Worm (Caenorhabditis elegans): ENCODE measurements around the gene him-3.

Gene him-3

ce11 chrIV:6946832-6947231, 30.5 kb upstream of the him-3 start:
- peak; percentile 48 for TF ChIP-seq F13H6.1 (tag; optimal IDR thresholded peaks at IDR 0.05)
- TF ChIP-seq nhr-10 (tag; optimal IDR thresholded peaks at IDR 0.05), result no peak
- TF ChIP-seq crh-2 (tag; optimal IDR thresholded peaks at IDR 0.05), result no peak
- TF ChIP-seq snpc-4 (tag; optimal IDR thresholded peaks at IDR 0.05), result no peak
- TF ChIP-seq ztf-1 (GFP tag; conservative IDR thresholded peaks at IDR 0.05), result no peak
- TF ChIP-seq alr-1 (tag; optimal IDR thresholded peaks at IDR 0.05), result no peak
- no peak for TF ChIP-seq mbf-1 (tag; optimal IDR thresholded peaks at IDR 0.05)
- TF ChIP-seq sma-9 (GFP tag; optimal IDR thresholded peaks at IDR 0.05), result peak; percentile 18
- TF ChIP-seq sma-9 (tag; optimal IDR thresholded peaks at IDR 0.05), result no peak
- TF ChIP-seq peb-1 (tag; optimal IDR thresholded peaks at IDR 0.05), result no peak
- no peak for TF ChIP-seq unc-62 (GFP tag; optimal IDR thresholded peaks at IDR 0.05)
- TF ChIP-seq lsy-2 (tag; optimal IDR thresholded peaks at IDR 0.05), result peak in 1 of 2 experiments; percentile 21

ce11 chrIV:6951259-6951658, 26.0 kb upstream of the him-3 start:
- TF ChIP-seq nhr-129 (tag; optimal IDR thresholded peaks at IDR 0.05), result no peak
- TF ChIP-seq R02D3.7 (tag; optimal IDR thresholded peaks at IDR 0.05), result no peak
- TF ChIP-seq nhr-6 (tag; optimal IDR thresholded peaks at IDR 0.05), result no peak
- no peak for TF ChIP-seq lin-39 (tag; optimal IDR thresholded peaks at IDR 0.05)
- TF ChIP-seq unc-39 (tag; optimal IDR thresholded peaks at IDR 0.05), result no peak
- TF ChIP-seq alr-1 (tag; optimal IDR thresholded peaks at IDR 0.05), result no peak
- no peak for TF ChIP-seq peb-1 (tag; optimal IDR thresholded peaks at IDR 0.05)
- TF ChIP-seq sma-3 (GFP tag; optimal IDR thresholded peaks at IDR 0.05), result no peak

- TF ChIP-seq ceh-82 (tag; optimal IDR thresholded peaks at IDR 0.05) (no peak), lin-39 (tag; optimal IDR thresholded peaks at IDR 0.05) (no peak), nhr-129 (tag; optimal IDR thresholded peaks at IDR 0.05) (no peak), sma-9 (GFP tag; optimal IDR thresholded peaks at IDR 0.05) (peak; percentile 45), sma-9 (tag; optimal IDR thresholded peaks at IDR 0.05) (no peak), Y55F3AM.14 (GFP tag; optimal IDR thresholded peaks at IDR 0.05) (no peak), F13H6.1 (tag; optimal IDR thresholded peaks at IDR 0.05) (peak; percentile 15), aly-2 (tag; optimal IDR thresholded peaks at IDR 0.05) (no peak), ceh-16 (tag; optimal IDR thresholded peaks at IDR 0.05) (no peak), mdl-1 (tag; optimal IDR thresholded peaks at IDR 0.05) (no peak), mbf-1 (tag; optimal IDR thresholded peaks at IDR 0.05) (no peak), alr-1 (tag; optimal IDR thresholded peaks at IDR 0.05) (no peak), egl-27 (tag; optimal IDR thresholded peaks at IDR 0.05) (no peak), lin-13 (GFP tag; optimal IDR thresholded peaks at IDR 0.05) (no peak), C34F6.9 (tag; optimal IDR thresholded peaks at IDR 0.05) (peak; percentile 27), lsy-2 (tag; optimal IDR thresholded peaks at IDR 0.05) (peak in 1 of 2 experiments; percentile 37), gmeb-1 (tag; optimal IDR thresholded peaks at IDR 0.05) (no peak), R02D3.7 (tag; optimal IDR thresholded peaks at IDR 0.05) (no peak), zag-1 (tag; optimal IDR thresholded peaks at IDR 0.05) (no peak), nhr-10 (tag; optimal IDR thresholded peaks at IDR 0.05) (no peak), dmd-4 (tag; optimal IDR thresholded peaks at IDR 0.05) (no peak), ztf-4 (tag; optimal IDR thresholded peaks at IDR 0.05) (no peak), nhr-11 (tag; optimal IDR thresholded peaks at IDR 0.05) (no peak), unc-55 (GFP tag; optimal IDR thresholded peaks at IDR 0.05) (peak; percentile 88), unc-39 (tag; optimal IDR thresholded peaks at IDR 0.05) (no peak), ztf-11 (tag; optimal IDR thresholded peaks at IDR 0.05) (no peak), fos-1 (tag; optimal IDR thresholded peaks at IDR 0.05) (no peak)
Observed at ce11 chrIV:6954682-6955081, 22.6 kb upstream of the him-3 start.

ce11 chrIV:6956668-6957067, 20.6 kb upstream of the him-3 start:
- TF ChIP-seq peb-1 (tag; optimal IDR thresholded peaks at IDR 0.05) (no peak), nhr-11 (tag; optimal IDR thresholded peaks at IDR 0.05) (no peak), mdl-1 (tag; optimal IDR thresholded peaks at IDR 0.05) (peak in 1 of 2 experiments; percentile 50), elt-1 (tag; optimal IDR thresholded peaks at IDR 0.05) (no peak), ceh-16 (tag; optimal IDR thresholded peaks at IDR 0.05) (no peak), crh-2 (tag; optimal IDR thresholded peaks at IDR 0.05) (peak; percentile 7), skn-1 (tag; optimal IDR thresholded peaks at IDR 0.05) (no peak), nhr-21 (tag; optimal IDR thresholded peaks at IDR 0.05) (no peak), nhr-12 (tag; optimal IDR thresholded peaks at IDR 0.05) (no peak), zag-1 (tag; optimal IDR thresholded peaks at IDR 0.05) (peak; percentile 27), mbf-1 (tag; optimal IDR thresholded peaks at IDR 0.05) (no peak), nhr-23 (tag; optimal IDR thresholded peaks at IDR 0.05) (no peak), blmp-1 (tag; optimal IDR thresholded peaks at IDR 0.05; ENCODE audit: insufficient read depth) (no peak), aly-2 (tag; optimal IDR thresholded peaks at IDR 0.05) (no peak), sma-3 (GFP tag; optimal IDR thresholded peaks at IDR 0.05) (no peak), sma-9 (GFP tag; optimal IDR thresholded peaks at IDR 0.05) (peak; percentile 28), sma-9 (tag; optimal IDR thresholded peaks at IDR 0.05) (no peak), C34F6.9 (tag; optimal IDR thresholded peaks at IDR 0.05) (peak; percentile 63), lin-39 (tag; optimal IDR thresholded peaks at IDR 0.05) (no peak), ztf-11 (tag; optimal IDR thresholded peaks at IDR 0.05) (no peak), nhr-129 (tag; optimal IDR thresholded peaks at IDR 0.05) (peak; percentile 9), lsy-2 (tag; optimal IDR thresholded peaks at IDR 0.05) (peak in 1 of 2 experiments; percentile 52), nhr-6 (tag; optimal IDR thresholded peaks at IDR 0.05) (no peak), nhr-25 (tag; optimal IDR thresholded peaks at IDR 0.05) (no peak), alr-1 (tag; optimal IDR thresholded peaks at IDR 0.05) (no peak), ceh-82 (tag; optimal IDR thresholded peaks at IDR 0.05) (no peak), snpc-4 (tag; optimal IDR thresholded peaks at IDR 0.05) (no peak), gmeb-1 (tag; optimal IDR thresholded peaks at IDR 0.05) (no peak), unc-39 (tag; optimal IDR thresholded peaks at IDR 0.05) (no peak), fos-1 (tag; optimal IDR thresholded peaks at IDR 0.05) (no peak)

Measured in whole organism, L2 larva.